Worm (Caenorhabditis elegans): Measurements from ENCODE around the gene grsp-1.

DNA sequence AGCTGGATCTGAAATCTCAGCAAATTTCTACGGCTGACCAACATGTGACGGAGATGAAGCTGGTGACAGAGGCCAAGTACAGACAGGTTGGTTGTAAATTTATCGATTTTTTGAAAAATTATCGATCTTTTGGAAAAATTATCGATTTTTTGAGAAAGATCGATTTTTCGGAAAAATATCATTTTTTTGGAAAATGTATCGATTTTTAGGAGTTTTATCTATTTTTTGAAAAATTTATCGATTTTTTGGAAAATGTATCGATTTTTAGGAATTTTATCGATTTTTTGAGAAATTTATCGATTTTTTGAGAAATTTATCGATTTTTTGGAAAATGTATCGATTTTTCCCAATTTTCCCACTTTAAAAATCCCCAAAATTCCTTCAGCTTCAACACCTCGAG lies 20.7 kb downstream of the grsp-1 start:
- no peak for TF ChIP-seq lin-39 (tag; optimal IDR thresholded peaks at IDR 0.05)
- TF ChIP-seq egl-27 (tag; optimal IDR thresholded peaks at IDR 0.05): no peak
- no peak for TF ChIP-seq ama-1 (optimal IDR thresholded peaks at IDR 0.05)
- no peak for TF ChIP-seq skn-1 (tag; optimal IDR thresholded peaks at IDR 0.05)
- no peak for TF ChIP-seq nhr-11 (tag; optimal IDR thresholded peaks at IDR 0.05)
- no peak for TF ChIP-seq unc-62 (GFP tag; optimal IDR thresholded peaks at IDR 0.05)
- TF ChIP-seq nhr-129 (tag; optimal IDR thresholded peaks at IDR 0.05): no peak
- TF ChIP-seq unc-55 (GFP tag; optimal IDR thresholded peaks at IDR 0.05): no peak

Measured in whole organism, L2 larva.